Fruit fly (Drosophila melanogaster): Measurements from ENCODE around the gene CG14075.

CG14075 gene

DNA sequence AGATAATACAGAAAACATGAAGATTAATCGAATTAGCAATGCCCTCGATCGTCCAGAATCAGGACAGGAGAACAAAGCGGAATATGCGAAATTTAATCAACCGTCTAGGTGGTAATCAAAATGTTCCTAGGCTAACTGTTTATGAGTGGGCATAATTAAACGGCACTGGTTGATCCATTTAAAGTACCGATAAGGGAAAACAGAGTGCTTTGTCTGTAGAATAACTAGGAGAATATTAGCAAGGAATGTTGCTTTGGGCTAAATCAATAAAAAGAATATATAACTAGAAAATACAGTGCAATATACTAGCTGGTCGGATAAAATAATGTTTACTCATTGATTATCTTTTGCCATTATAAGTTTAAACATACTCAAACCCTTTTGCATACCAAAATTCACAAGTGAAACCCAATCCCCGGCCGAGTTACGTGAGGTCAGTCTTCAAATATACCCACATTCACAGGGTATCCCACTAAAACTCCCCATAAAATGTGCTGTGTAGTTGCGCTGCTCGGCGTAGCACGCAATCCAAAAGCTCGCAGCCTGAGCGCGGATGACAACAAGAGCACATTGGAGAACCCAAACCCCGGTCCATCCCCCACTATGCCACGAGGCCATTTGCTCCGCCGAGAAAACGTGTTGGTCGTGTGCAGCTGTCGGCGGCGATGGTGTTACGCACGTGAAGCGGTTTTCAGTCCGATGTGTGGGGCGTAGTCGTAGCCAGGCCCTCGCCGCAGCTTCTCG, 11.4 kb downstream of the CG14075 start (continued):
- peak; percentile 88 for TF ChIP-seq CG10543 (GFP tag; optimal IDR thresholded peaks at IDR 0.05)
- peak; percentile 65 for TF ChIP-seq Xbp1 (GFP tag; optimal IDR thresholded peaks at IDR 0.05)
- peak; percentile 69 for TF ChIP-seq al (GFP tag; IDR thresholded peaks at IDR 0.05)
- peak; percentile 76 for TF ChIP-seq Drgx (GFP tag; IDR thresholded peaks at IDR 0.05)
- TF ChIP-seq CG7357 (GFP tag; IDR thresholded peaks at IDR 0.05) = no peak; the same call in 2 of the 3 replicates
- peak; percentile 49; the same call in 1 of the 2 replicates for TF ChIP-seq MBD-R2 (GFP tag; IDR thresholded peaks at IDR 0.05)
- TF ChIP-seq Fer2 (tag; optimal IDR thresholded peaks at IDR 0.05) = peak; percentile 24
- no peak for TF ChIP-seq Trl (optimal IDR thresholded peaks at IDR 0.05)
- peak; percentile 44 for TF ChIP-seq Trl (GFP tag; optimal IDR thresholded peaks at IDR 0.05)
- peak; percentile 71 for TF ChIP-seq CG9215 (GFP tag; IDR thresholded peaks at IDR 0.05)
- TF ChIP-seq corto (GFP tag; optimal IDR thresholded peaks at IDR 0.05) = peak; percentile 42
- TF ChIP-seq ac (GFP tag; optimal IDR thresholded peaks at IDR 0.05) = no peak
- peak; percentile 34 for TF ChIP-seq CG3995 (GFP tag; optimal IDR thresholded peaks at IDR 0.05)
- peak; percentile 29 for TF ChIP-seq CG3838 (GFP tag; optimal IDR thresholded peaks at IDR 0.05)
- no peak for TF ChIP-seq jing (GFP tag; optimal IDR thresholded peaks at IDR 0.05)
- 0 out of 3 replicates have a peak, but pooled peaks have one; percentile 22 for TF ChIP-seq Mrtf (GFP tag; IDR thresholded peaks at IDR 0.05)
- peak; percentile 54 for TF ChIP-seq Hmx (GFP tag; optimal IDR thresholded peaks at IDR 0.05)
- peak; percentile 35 for TF ChIP-seq caup (GFP tag; optimal IDR thresholded peaks at IDR 0.05; ENCODE audit: severe bottlenecking)
- peak; percentile 40 for TF ChIP-seq CG12219 (GFP tag; optimal IDR thresholded peaks at IDR 0.05)
- peak; percentile 19 for TF ChIP-seq CG10654 (GFP tag; optimal IDR thresholded peaks at IDR 0.05)
- TF ChIP-seq ara (GFP tag; IDR thresholded peaks at IDR 0.05) = peak; percentile 50; the same call in 1 of the 2 replicates
- TF ChIP-seq Six4 (GFP tag; optimal IDR thresholded peaks at IDR 0.05) = peak; percentile 24
- peak; percentile 43 for TF ChIP-seq slp2 (GFP tag; optimal IDR thresholded peaks at IDR 0.05)
- peak; percentile 35; the same call in 1 of the 2 replicates for TF ChIP-seq CG11696 (GFP tag; IDR thresholded peaks at IDR 0.05)
- TF ChIP-seq maf-S (GFP tag; optimal IDR thresholded peaks at IDR 0.05) = peak; percentile 61
- TF ChIP-seq Dad (GFP tag; optimal IDR thresholded peaks at IDR 0.05) = peak; percentile 57
- TF ChIP-seq D19A (tag; optimal IDR thresholded peaks at IDR 0.05) = peak; percentile 53
- no peak for TF ChIP-seq ap (GFP tag; IDR thresholded peaks at IDR 0.05)
- TF ChIP-seq CG15696 (tag; optimal IDR thresholded peaks at IDR 0.05) = no peak
- TF ChIP-seq unc-4 (GFP tag; IDR thresholded peaks at IDR 0.05; ENCODE audit: partially characterized antibody) = 0 out of 2 replicates have a peak, but pooled peaks have one; percentile 40
- no peak for TF ChIP-seq dan (GFP tag; IDR thresholded peaks at IDR 0.05)
- 0 out of 3 replicates have a peak, but pooled peaks have one; percentile 27 for TF ChIP-seq CG34422 (GFP tag; IDR thresholded peaks at IDR 0.05)
- peak; percentile 70 for TF ChIP-seq Abd-B (GFP tag; optimal IDR thresholded peaks at IDR 0.05)
- peak; percentile 50 for TF ChIP-seq NK7.1 (GFP tag; optimal IDR thresholded peaks at IDR 0.05)
- TF ChIP-seq sna (GFP tag; IDR thresholded peaks at IDR 0.05; ENCODE audit: partially characterized antibody) = 0 out of 2 replicates have a peak, but pooled peaks have one; percentile 41
- TF ChIP-seq CG9817 (tag; optimal IDR thresholded peaks at IDR 0.05) = peak; percentile 54
- peak; percentile 44; the same call in 2 of the 3 replicates for TF ChIP-seq croc (GFP tag; conservative IDR thresholded peaks at IDR 0.05)
- peak; percentile 56 for TF ChIP-seq CG6654 (GFP tag; optimal IDR thresholded peaks at IDR 0.05)
- no peak for TF ChIP-seq psq (GFP tag; optimal IDR thresholded peaks at IDR 0.05)
- TF ChIP-seq tin (GFP tag; optimal IDR thresholded peaks at IDR 0.05) = peak; percentile 61
- TF ChIP-seq bbx (GFP tag; IDR thresholded peaks at IDR 0.05; ENCODE audit: partially characterized antibody) = peak; percentile 48; the same call in 1 of the 2 replicates
- TF ChIP-seq CG11504 (tag; optimal IDR thresholded peaks at IDR 0.05) = peak; percentile 74
- TF ChIP-seq B-H2 (GFP tag; optimal IDR thresholded peaks at IDR 0.05) = no peak
- peak; percentile 13 for TF ChIP-seq CTCF (GFP tag; optimal IDR thresholded peaks at IDR 0.05)
- TF ChIP-seq seq (GFP tag; IDR thresholded peaks at IDR 0.05) = peak; percentile 19; the same call in 1 of the 2 replicates
- peak; percentile 83 for TF ChIP-seq HLH54F (GFP tag; optimal IDR thresholded peaks at IDR 0.05)
- no peak for TF ChIP-seq CG14860 (GFP tag; IDR thresholded peaks at IDR 0.05; ENCODE audit: partially characterized antibody)
- peak; percentile 55; the same call in 1 of the 2 replicates for TF ChIP-seq E2f1 (GFP tag; IDR thresholded peaks at IDR 0.05)
- TF ChIP-seq CG17361 (GFP tag; IDR thresholded peaks at IDR 0.05) = peak; percentile 91
- TF ChIP-seq CG9932 (GFP tag; IDR thresholded peaks at IDR 0.05) = peak; percentile 74
